Worm (Caenorhabditis elegans) whole organism, late embryonic: ENCODE results near the gene fbxa-206.

ENCODE experiments used
- C08G9.2 ChIP-seq: sonication (generic microtip); optimal IDR thresholded peaks from 2 replicates; lab custom pipeline; 2016; ENCODE audit warnings: mild to moderate bottlenecking, missing genetic modification characterization, moderate library complexity, missing compliant biosample characterization
- C38D4.7 ChIP-seq: fragments of 200-800 bp; sonication (Bioruptor generic); optimal IDR thresholded peaks from 2 replicates; lab custom pipeline; 2018; ENCODE audit warnings: mild to moderate bottlenecking, missing genetic modification characterization, moderate library complexity, missing compliant biosample characterization
- F13H6.1 ChIP-seq: sonication (generic microtip); optimal IDR thresholded peaks from 2 replicates; lab custom pipeline; 2016; ENCODE audit warnings: missing genetic modification characterization, missing compliant biosample characterization
- Y22D7AL.16 ChIP-seq: sonication (generic microtip); optimal IDR thresholded peaks from 2 replicates; lab custom pipeline; 2016; ENCODE audit warnings: missing genetic modification characterization, missing compliant biosample characterization
- ahr-1 ChIP-seq: sonication (generic microtip); optimal IDR thresholded peaks from 2 replicates; lab custom pipeline; 2016; ENCODE audit warnings: missing genetic modification characterization, missing compliant biosample characterization
- ama-1 ChIP-seq: fragments of 150-350 bp; optimal IDR thresholded peaks from 2 replicates; lab custom pipeline; 2014
- ceh-18 ChIP-seq: sonication (generic microtip); optimal IDR thresholded peaks from 2 replicates; lab custom pipeline; 2016; ENCODE audit warnings: missing genetic modification characterization, missing compliant biosample characterization
- ceh-22 ChIP-seq: sonication (generic microtip); optimal IDR thresholded peaks from 2 replicates; lab custom pipeline; 2017; ENCODE audit warnings: missing biosample characterization, missing genetic modification characterization
- ceh-31 ChIP-seq: sonication (generic microtip); optimal IDR thresholded peaks from 2 replicates; lab custom pipeline; 2016; ENCODE audit warnings: missing genetic modification characterization, missing compliant biosample characterization
- ceh-34 ChIP-seq: sonication (generic microtip); optimal IDR thresholded peaks from 2 replicates; lab custom pipeline; 2016; ENCODE audit warnings: mild to moderate bottlenecking, missing genetic modification characterization, missing compliant biosample characterization
- ceh-48 ChIP-seq: sonication (generic microtip); optimal IDR thresholded peaks from 2 replicates; lab custom pipeline; 2016; ENCODE audit warnings: missing genetic modification characterization, inconsistent platforms, missing compliant biosample characterization
- ceh-9 ChIP-seq: sonication (generic microtip); optimal IDR thresholded peaks from 2 replicates; lab custom pipeline; 2016; ENCODE audit warnings: mild to moderate bottlenecking, missing genetic modification characterization, inconsistent platforms, missing compliant biosample characterization
- elt-2 ChIP-seq: sonication (generic microtip); optimal IDR thresholded peaks from 2 replicates; lab custom pipeline; 2016; ENCODE audit warnings: missing genetic modification reagents, missing genetic modification characterization, missing compliant biosample characterization
- ets-4 ChIP-seq: sonication (generic microtip); optimal IDR thresholded peaks from 2 replicates; lab custom pipeline; 2016; ENCODE audit warnings: missing genetic modification characterization, missing compliant biosample characterization
- eyg-1 ChIP-seq: sonication (generic microtip); optimal IDR thresholded peaks from 2 replicates; lab custom pipeline; 2016; ENCODE audit warnings: missing genotype, missing genetic modification characterization, missing compliant biosample characterization
- gmeb-2 ChIP-seq: sonication (generic microtip); optimal IDR thresholded peaks from 2 replicates; lab custom pipeline; 2016; ENCODE audit warnings: missing genetic modification characterization, inconsistent platforms, missing compliant biosample characterization
- hlh-13 ChIP-seq: fragments of 200-800 bp; sonication (Bioruptor generic); optimal IDR thresholded peaks from 2 replicates; lab custom pipeline; 2018; ENCODE audit warnings: mild to moderate bottlenecking, missing genetic modification characterization, missing compliant biosample characterization
- hlh-8 ChIP-seq: sonication (generic microtip); optimal IDR thresholded peaks from 2 replicates; lab custom pipeline; 2016; ENCODE audit warnings: missing genotype, missing genetic modification characterization, missing compliant biosample characterization
- lim-6 ChIP-seq: sonication (generic microtip); optimal IDR thresholded peaks from 2 replicates; lab custom pipeline; 2016; ENCODE audit warnings: missing genetic modification characterization, missing compliant biosample characterization
- madf-2 ChIP-seq: sonication (generic microtip); optimal IDR thresholded peaks from 2 replicates; lab custom pipeline; 2017; ENCODE audit warnings: missing genetic modification characterization, missing compliant biosample characterization
- nfya-1 ChIP-seq: sonication (generic microtip); optimal IDR thresholded peaks from 2 replicates; lab custom pipeline; 2017; ENCODE audit warnings: missing genetic modification characterization, mild to moderate bottlenecking, missing compliant biosample characterization, antibody characterized with exemption, moderate library complexity
- nhr-11 ChIP-seq: fragments of 150-350 bp; optimal IDR thresholded peaks from 2 replicates; lab custom pipeline; 2014; ENCODE audit warnings: missing biosample characterization, missing genetic modification characterization
- npax-4 ChIP-seq: sonication (generic microtip); optimal IDR thresholded peaks from 2 replicates; lab custom pipeline; 2016; ENCODE audit warnings: missing genetic modification characterization, missing compliant biosample characterization
- pax-1 ChIP-seq: fragments of 150-350 bp; optimal IDR thresholded peaks from 2 replicates; lab custom pipeline; 2014; ENCODE audit warnings: missing biosample characterization, missing genetic modification characterization
- pha-4 ChIP-seq: fragments of 150-350 bp; optimal IDR thresholded peaks from 2 replicates; lab custom pipeline; 2018; ENCODE audit warnings: missing biosample characterization, missing genetic modification reagents, missing genetic modification characterization
- pqm-1 ChIP-seq: sonication (generic microtip); optimal IDR thresholded peaks from 2 replicates; lab custom pipeline; 2016; ENCODE audit warnings: missing genetic modification characterization, missing compliant biosample characterization
- rnt-1 ChIP-seq: sonication (generic microtip); optimal IDR thresholded peaks from 2 replicates; lab custom pipeline; 2016; ENCODE audit warnings: missing genetic modification characterization, missing compliant biosample characterization
- sox-2 ChIP-seq: fragments of 200-800 bp; sonication (Bioruptor generic); IDR thresholded peaks from 2 replicates; pipeline ENCODE4 v1.3.6; 2022; ENCODE audit warnings: missing genetic modification reagents, missing genetic modification characterization, missing compliant biosample characterization
- sox-4 ChIP-seq: sonication (generic microtip); optimal IDR thresholded peaks from 2 replicates; lab custom pipeline; 2017; ENCODE audit warnings: mild to moderate bottlenecking, missing genetic modification characterization, inconsistent platforms, missing compliant biosample characterization
- tbx-7 ChIP-seq: sonication (generic microtip); optimal IDR thresholded peaks from 2 replicates; lab custom pipeline; 2016; ENCODE audit warnings: missing genotype, missing genetic modification characterization, missing compliant biosample characterization
- ttx-3 ChIP-seq: sonication (generic microtip); optimal IDR thresholded peaks from 2 replicates; lab custom pipeline; 2016; ENCODE audit warnings: missing genetic modification reagents, missing genetic modification characterization, missing compliant biosample characterization
- unc-86 ChIP-seq: sonication (generic microtip); optimal IDR thresholded peaks from 2 replicates; lab custom pipeline; 2016; ENCODE audit warnings: missing genetic modification characterization, missing compliant biosample characterization
- ztf-16 ChIP-seq: sonication (generic microtip); optimal IDR thresholded peaks from 2 replicates; lab custom pipeline; 2017; ENCODE audit warnings: missing genetic modification characterization, missing compliant biosample characterization

Gene fbxa-206

DNA sequence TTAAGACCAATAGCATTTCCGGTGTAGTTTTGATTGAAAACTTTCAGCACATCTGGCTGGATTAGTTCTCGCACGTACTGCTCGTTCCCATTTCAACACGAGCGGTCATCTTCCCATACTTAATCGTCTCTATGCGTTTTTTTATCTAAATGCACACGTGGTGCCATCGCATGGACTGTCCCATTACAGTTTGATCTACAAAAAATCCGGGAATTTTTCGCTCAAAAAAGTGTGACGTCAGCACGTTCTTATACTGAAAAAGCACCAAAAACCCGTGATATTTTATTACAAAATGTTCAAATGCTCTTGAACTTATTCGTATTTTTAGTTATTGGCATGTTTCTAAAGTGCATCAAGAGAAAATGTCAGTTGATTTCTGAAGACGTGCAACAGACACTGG, 3.7 kb upstream of the fbxa-206 start, which contains the start of gene Y102A5C.4:
TSS of gene Y102A5C.4 (plus strand) at position 301 of the 400 bp plus-strand sequence.
- TF ChIP-seq ceh-48: no peak
- TF ChIP-seq pax-1: no peak
- TF ChIP-seq hlh-13 (GFP tag; lab: Kevin White, UChicago): no peak
- TF ChIP-seq C38D4.7 (GFP tag; lab: Kevin White, UChicago): no peak
- no peak for TF ChIP-seq sox-2 (GFP tag; lab: Robert Waterston, UW)
- no peak for TF ChIP-seq ama-1

DNA sequence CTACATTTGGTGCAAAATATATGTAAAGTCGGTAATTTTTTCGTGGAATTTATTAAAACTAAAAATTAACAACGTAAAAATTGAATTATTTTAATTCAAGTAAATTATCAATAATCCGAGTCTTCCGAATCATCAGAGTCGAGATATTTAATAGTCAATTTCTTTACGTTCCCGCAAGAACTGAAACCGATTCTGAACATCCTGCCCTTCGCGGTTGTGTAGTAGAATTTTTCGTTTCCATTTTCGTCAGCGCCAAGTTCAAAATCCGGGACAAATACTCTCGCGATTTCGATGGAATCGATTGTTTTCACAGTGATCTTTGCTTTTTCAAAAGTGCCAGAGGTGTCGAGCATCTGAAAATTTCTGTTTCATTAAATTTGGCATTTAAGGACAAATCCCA, 1.4 kb upstream of the fbxa-206 start:
- TF ChIP-seq ceh-9 (tag; lab: Kevin White, UChicago) (no peak), tbx-7 (tag; lab: Kevin White, UChicago) (no peak), ceh-22 (tag; lab: Kevin White, UChicago) (no peak), ztf-16 (no peak), eyg-1 (no peak), nfya-1 (tag; lab: Kevin White, UChicago) (no peak)

DNA sequence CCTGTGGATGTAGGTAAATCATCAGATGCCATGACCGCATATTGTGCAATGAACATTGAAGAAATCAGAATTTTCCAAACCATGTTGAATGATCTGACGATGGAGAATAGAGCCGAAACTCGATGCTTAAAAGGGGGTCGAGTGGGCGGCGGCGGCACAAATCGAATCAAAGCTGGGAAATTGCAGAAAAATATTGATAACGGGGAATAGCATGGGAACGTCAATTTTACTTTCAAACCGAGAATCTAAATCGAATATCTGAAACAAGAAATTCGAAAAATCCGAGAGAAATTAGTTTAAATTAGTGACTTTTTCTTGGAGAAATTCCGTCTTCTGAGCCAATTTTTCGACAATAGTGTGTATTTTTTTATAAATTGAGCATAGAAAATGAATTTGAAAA, 2.2 kb downstream of the fbxa-206 start, which contains the start of gene F09C6.10:
TSS of gene F09C6.10 (minus strand) at position 101 of the 400 bp plus-strand sequence.
- TF ChIP-seq rnt-1 (tag; lab: Kevin White, UChicago): no peak
- no peak for TF ChIP-seq pha-4
- TF ChIP-seq ets-4 (tag; lab: Kevin White, UChicago): no peak

DNA sequence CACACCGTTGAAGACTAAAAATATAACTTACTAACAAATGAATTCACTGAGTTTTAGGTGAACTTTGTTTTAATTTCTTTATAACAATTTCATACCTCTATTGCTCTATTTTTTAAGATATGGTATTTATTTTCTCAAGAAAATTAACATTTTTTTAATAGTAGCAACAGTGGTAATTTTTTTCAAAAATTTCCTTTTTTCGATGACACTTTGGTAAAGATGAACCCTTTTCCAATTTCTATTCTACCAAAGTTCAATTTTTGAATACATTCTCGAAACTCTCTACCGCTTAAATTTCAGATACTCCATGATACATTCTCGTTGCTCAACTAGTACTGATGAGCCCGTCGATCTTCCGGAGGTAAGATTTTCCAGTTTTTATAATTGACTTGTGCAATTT, 6.3 kb downstream of the fbxa-206 start, which contains the start of gene nhr-116:
TSS of gene nhr-116 (plus strand) at position 301 of the 400 bp plus-strand sequence.
- TF ChIP-seq F13H6.1 (tag; lab: Kevin White, UChicago): no peak
- TF ChIP-seq ceh-34 (tag; lab: Kevin White, UChicago): no peak
- no peak for TF ChIP-seq nhr-11 (tag; lab: Kevin White, UChicago)
- no peak for TF ChIP-seq pax-1
- no peak for TF ChIP-seq hlh-8 (tag; lab: Kevin White, UChicago)
- no peak for TF ChIP-seq npax-4 (tag; lab: Kevin White, UChicago)
- no peak for TF ChIP-seq gmeb-2 (tag; lab: Kevin White, UChicago)
- no peak for TF ChIP-seq sox-4 (tag; lab: Kevin White, UChicago)
- no peak for TF ChIP-seq hlh-13 (GFP tag; lab: Kevin White, UChicago)
- TF ChIP-seq madf-2 (tag; lab: Kevin White, UChicago): no peak
- TF ChIP-seq ttx-3 (tag; lab: Kevin White, UChicago): no peak
- TF ChIP-seq ceh-31 (tag; lab: Kevin White, UChicago): no peak
- no peak for TF ChIP-seq ceh-18
- TF ChIP-seq elt-2 (tag; lab: Kevin White, UChicago): no peak

DNA sequence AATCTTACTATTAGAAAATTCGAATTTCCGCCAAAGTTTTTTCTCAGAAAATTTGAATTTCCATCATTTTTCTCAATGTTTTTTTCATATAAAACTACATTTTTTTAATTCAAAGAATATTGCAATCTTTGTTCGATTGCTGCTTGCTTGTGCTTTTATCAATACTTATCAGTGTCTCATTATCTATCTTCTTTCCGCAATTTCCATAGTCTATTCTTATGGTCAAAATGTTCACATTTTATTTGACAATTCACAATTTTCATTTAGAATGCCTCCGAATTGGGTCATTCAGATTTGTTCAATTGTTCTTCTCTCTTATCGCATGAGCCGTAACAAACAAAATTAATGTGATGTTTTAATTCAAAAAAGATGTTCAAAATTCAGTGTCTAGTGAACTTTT, 7.0 kb downstream of the fbxa-206 start:
- no peak for TF ChIP-seq ceh-9 (tag; lab: Kevin White, UChicago)
- peak; percentile 14 for TF ChIP-seq elt-2 (tag; lab: Kevin White, UChicago)

DNA sequence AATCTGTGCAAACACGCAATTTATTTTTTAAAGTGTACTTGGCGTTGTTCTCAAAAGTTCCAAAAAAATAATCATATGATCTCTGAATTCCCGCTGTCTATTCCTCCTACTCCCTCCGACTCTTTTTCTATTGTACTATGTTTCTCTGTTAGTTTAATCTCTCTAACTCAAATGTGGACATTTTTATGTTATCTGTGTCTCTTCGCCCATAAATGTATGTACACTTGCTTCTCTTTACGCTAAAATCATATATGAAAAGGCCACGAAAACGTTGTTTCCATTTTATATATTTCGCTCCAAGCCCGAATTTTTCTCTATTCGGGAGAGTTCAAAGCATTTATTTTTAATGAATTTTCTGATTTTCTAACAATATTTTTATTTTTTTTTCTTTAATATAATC, 7.4 kb downstream of the fbxa-206 start:
- TF ChIP-seq npax-4 (tag; lab: Kevin White, UChicago) (no peak), C08G9.2 (tag; lab: Kevin White, UChicago) (no peak), ets-4 (tag; lab: Kevin White, UChicago) (no peak), sox-2 (GFP tag; lab: Robert Waterston, UW) (no peak), madf-2 (tag; lab: Kevin White, UChicago) (no peak), Y22D7AL.16 (tag; lab: Kevin White, UChicago) (no peak), nfya-1 (tag; lab: Kevin White, UChicago) (no peak), lim-6 (tag; lab: Kevin White, UChicago) (no peak), ahr-1 (no peak), pqm-1 (tag; lab: Kevin White, UChicago) (no peak), unc-86 (no peak), ama-1 (no peak)
